Worm (Caenorhabditis elegans) whole organism, late embryonic: ENCODE measurements around the gene ceh-37.
A peak's percentile ranks its signal among the peaks of the same experiment; 100 is the strongest.

ENCODE experiments used
- C08G9.2 ChIP-seq: sonication (generic microtip); optimal IDR thresholded peaks from 2 replicates; lab custom pipeline; 2016; ENCODE audit warnings: mild to moderate bottlenecking, missing genetic modification characterization, moderate library complexity, missing compliant biosample characterization
- C38D4.7 ChIP-seq: fragments of 200-800 bp; sonication (Bioruptor generic); optimal IDR thresholded peaks from 2 replicates; lab custom pipeline; 2018; ENCODE audit warnings: mild to moderate bottlenecking, missing genetic modification characterization, moderate library complexity, missing compliant biosample characterization
- F13H6.1 ChIP-seq: sonication (generic microtip); optimal IDR thresholded peaks from 2 replicates; lab custom pipeline; 2016; ENCODE audit warnings: missing genetic modification characterization, missing compliant biosample characterization
- K02D7.2 ChIP-seq: sonication (generic microtip); optimal IDR thresholded peaks from 2 replicates; lab custom pipeline; 2017; ENCODE audit warnings: mild to moderate bottlenecking, missing genetic modification characterization, missing compliant biosample characterization
- T23F11.4 ChIP-seq: fragments of 200-800 bp; sonication (Bioruptor generic); optimal IDR thresholded peaks from 2 replicates; lab custom pipeline; 2018; ENCODE audit warnings: mild to moderate bottlenecking, missing genetic modification characterization, missing compliant biosample characterization
- ahr-1 ChIP-seq: sonication (generic microtip); optimal IDR thresholded peaks from 2 replicates; lab custom pipeline; 2016; ENCODE audit warnings: missing genetic modification characterization, missing compliant biosample characterization
- ama-1 ChIP-seq: fragments of 150-350 bp; optimal IDR thresholded peaks from 2 replicates; lab custom pipeline; 2014
- ceh-14 ChIP-seq: sonication (generic microtip); optimal IDR thresholded peaks from 2 replicates; lab custom pipeline; 2016; ENCODE audit warnings: missing genotype, missing genetic modification characterization, missing compliant biosample characterization
- ceh-19 ChIP-seq: fragments of 200-800 bp; sonication (Bioruptor generic); optimal IDR thresholded peaks from 2 replicates; lab custom pipeline; 2018; ENCODE audit warnings: mild to moderate bottlenecking, missing genetic modification characterization, missing compliant biosample characterization
- ceh-30 ChIP-seq: fragments of 150-350 bp; optimal IDR thresholded peaks from 2 replicates; lab custom pipeline; 2014; ENCODE audit warnings: missing biosample characterization, missing genetic modification characterization
- ceh-34 ChIP-seq: sonication (generic microtip); optimal IDR thresholded peaks from 2 replicates; lab custom pipeline; 2016; ENCODE audit warnings: mild to moderate bottlenecking, missing genetic modification characterization, missing compliant biosample characterization
- ceh-6 ChIP-seq: fragments of 200-800 bp; sonication (Bioruptor generic); optimal IDR thresholded peaks from 2 replicates; lab custom pipeline; 2018; ENCODE audit warnings: mild to moderate bottlenecking, missing genetic modification characterization, missing compliant biosample characterization
- ceh-9 ChIP-seq: sonication (generic microtip); optimal IDR thresholded peaks from 2 replicates; lab custom pipeline; 2016; ENCODE audit warnings: mild to moderate bottlenecking, missing genetic modification characterization, inconsistent platforms, missing compliant biosample characterization
- che-1 ChIP-seq: sonication (generic microtip); optimal IDR thresholded peaks from 2 replicates; lab custom pipeline; 2016; ENCODE audit warnings: mild to moderate bottlenecking, missing genetic modification characterization, missing compliant biosample characterization
- elt-2 ChIP-seq: sonication (generic microtip); optimal IDR thresholded peaks from 2 replicates; lab custom pipeline; 2016; ENCODE audit warnings: missing genetic modification reagents, missing genetic modification characterization, missing compliant biosample characterization
- fax-1 ChIP-seq: sonication (generic microtip); optimal IDR thresholded peaks from 2 replicates; lab custom pipeline; 2016; ENCODE audit warnings: missing genotype, missing genetic modification characterization, missing compliant biosample characterization
- hlh-13 ChIP-seq: fragments of 200-800 bp; sonication (Bioruptor generic); optimal IDR thresholded peaks from 2 replicates; lab custom pipeline; 2018; ENCODE audit warnings: mild to moderate bottlenecking, missing genetic modification characterization, missing compliant biosample characterization
- hlh-30 ChIP-seq: sonication (generic microtip); optimal IDR thresholded peaks from 2 replicates; lab custom pipeline; 2017; ENCODE audit warnings: antibody characterized with exemption, missing genetic modification characterization, missing compliant biosample characterization; ENCODE audit not compliant: insufficient read depth
- hlh-6 ChIP-seq: sonication (generic microtip); optimal IDR thresholded peaks from 2 replicates; lab custom pipeline; 2016; ENCODE audit warnings: missing genotype, missing genetic modification characterization, missing compliant biosample characterization
- lin-11 ChIP-seq: fragments of 200-800 bp; sonication (Bioruptor generic); optimal IDR thresholded peaks from 2 replicates; lab custom pipeline; 2018; ENCODE audit warnings: mild to moderate bottlenecking, missing genetic modification characterization, missing compliant biosample characterization
- madf-2 ChIP-seq: sonication (generic microtip); optimal IDR thresholded peaks from 2 replicates; lab custom pipeline; 2017; ENCODE audit warnings: missing genetic modification characterization, missing compliant biosample characterization
- mec-3 ChIP-seq: sonication (generic microtip); optimal IDR thresholded peaks from 2 replicates; lab custom pipeline; 2016; ENCODE audit warnings: borderline replicate concordance, missing genetic modification characterization, missing compliant biosample characterization
- nfya-1 ChIP-seq: sonication (generic microtip); optimal IDR thresholded peaks from 2 replicates; lab custom pipeline; 2017; ENCODE audit warnings: missing genetic modification characterization, mild to moderate bottlenecking, missing compliant biosample characterization, antibody characterized with exemption, moderate library complexity
- nhr-232 ChIP-seq: sonication (generic microtip); optimal IDR thresholded peaks from 2 replicates; lab custom pipeline; 2016; ENCODE audit warnings: missing genetic modification characterization, missing compliant biosample characterization
- npax-4 ChIP-seq: sonication (generic microtip); optimal IDR thresholded peaks from 2 replicates; lab custom pipeline; 2016; ENCODE audit warnings: missing genetic modification characterization, missing compliant biosample characterization
- pat-9 ChIP-seq: fragments of 200-800 bp; sonication (Bioruptor generic); optimal IDR thresholded peaks from 2 replicates; lab custom pipeline; 2018; ENCODE audit warnings: mild to moderate bottlenecking, missing genetic modification characterization, moderate library complexity, missing compliant biosample characterization
- rnt-1 ChIP-seq: sonication (generic microtip); optimal IDR thresholded peaks from 2 replicates; lab custom pipeline; 2016; ENCODE audit warnings: missing genetic modification characterization, missing compliant biosample characterization
- sdc-2 ChIP-seq: sonication (generic microtip); optimal IDR thresholded peaks from 2 replicates; lab custom pipeline; 2016; ENCODE audit warnings: missing genotype, missing genetic modification characterization, missing compliant biosample characterization
- tbx-2 ChIP-seq: sonication (generic microtip); optimal IDR thresholded peaks from 2 replicates; lab custom pipeline; 2016; ENCODE audit warnings: missing genetic modification characterization, missing compliant biosample characterization
- tbx-7 ChIP-seq: sonication (generic microtip); optimal IDR thresholded peaks from 2 replicates; lab custom pipeline; 2016; ENCODE audit warnings: missing genotype, missing genetic modification characterization, missing compliant biosample characterization
- unc-86 ChIP-seq: sonication (generic microtip); optimal IDR thresholded peaks from 2 replicates; lab custom pipeline; 2016; ENCODE audit warnings: missing genetic modification characterization, missing compliant biosample characterization

ceh-37 gene

DNA sequence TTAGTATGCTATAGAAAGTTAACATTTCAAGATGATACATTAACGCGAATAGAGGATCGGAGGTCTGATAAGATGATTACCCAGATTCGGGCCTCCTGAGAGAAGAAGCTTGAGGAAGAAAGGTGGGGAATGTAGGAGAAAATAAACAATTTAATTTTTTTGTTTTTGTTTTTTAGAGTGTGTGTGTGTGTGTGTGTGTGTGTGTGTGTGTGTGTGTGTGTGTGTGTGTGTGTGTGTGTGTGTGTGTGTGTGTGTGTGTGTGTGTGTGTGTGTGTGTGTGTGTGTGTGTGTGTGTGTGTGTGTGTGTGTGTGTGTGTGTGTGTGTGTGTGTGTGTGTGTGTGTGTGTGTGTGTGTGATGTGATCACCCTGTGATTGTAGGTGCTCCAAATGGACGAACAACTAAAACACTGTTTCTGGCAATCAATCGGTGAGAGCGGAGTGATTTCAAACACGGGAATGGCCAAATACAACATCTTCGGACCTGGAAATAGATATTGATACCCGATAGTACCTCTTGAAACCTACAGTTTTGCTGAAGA lies 21.6 kb upstream of the ceh-37 start:
- TF ChIP-seq che-1 (tag; lab: Kevin White, UChicago) (peak; percentile 17), pat-9 (tag; lab: Kevin White, UChicago) (peak; percentile 28), ceh-6 (GFP tag; lab: Kevin White, UChicago) (peak; percentile 27), hlh-13 (peak; percentile 12), C38D4.7 (GFP tag; lab: Kevin White, UChicago) (peak; percentile 55), ceh-19 (peak; percentile 51), lin-11 (tag; lab: Kevin White, UChicago) (peak; percentile 4), K02D7.2 (tag; lab: Kevin White, UChicago) (peak; percentile 8)

DNA sequence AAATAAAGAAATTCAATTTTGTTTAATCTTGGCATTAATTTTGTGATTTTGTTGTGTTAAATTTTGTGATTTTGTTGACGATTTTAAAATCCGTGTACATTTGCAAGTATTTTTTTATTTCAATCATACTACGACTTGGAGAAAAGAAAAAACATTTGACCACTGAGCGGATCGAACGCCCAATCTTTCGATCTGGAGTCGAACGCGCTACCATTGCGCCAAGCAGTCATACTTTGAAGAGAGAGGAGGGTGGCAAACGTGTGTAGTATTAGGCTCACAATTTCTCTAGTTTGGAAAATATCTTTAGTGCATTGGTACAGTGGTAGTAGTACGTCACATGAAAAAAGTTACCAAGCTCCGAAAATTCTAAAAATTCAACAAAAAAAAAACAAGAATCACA lies 21.0 kb upstream of the ceh-37 start:
- no peak for TF ChIP-seq ceh-14 (tag; lab: Kevin White, UChicago)
- TF ChIP-seq mec-3 (tag; lab: Kevin White, UChicago), result no peak
- no peak for TF ChIP-seq T23F11.4 (GFP tag; lab: Kevin White, UChicago)
- TF ChIP-seq rnt-1, result no peak
- TF ChIP-seq nhr-232 (tag; lab: Kevin White, UChicago), result no peak
- TF ChIP-seq ceh-9 (tag; lab: Kevin White, UChicago), result no peak
- no peak for TF ChIP-seq hlh-6 (tag; lab: Kevin White, UChicago)
- TF ChIP-seq che-1 (tag; lab: Kevin White, UChicago), result no peak
- no peak for TF ChIP-seq elt-2 (tag; lab: Kevin White, UChicago)
- TF ChIP-seq, all 69 proteins: peak for 0

DNA sequence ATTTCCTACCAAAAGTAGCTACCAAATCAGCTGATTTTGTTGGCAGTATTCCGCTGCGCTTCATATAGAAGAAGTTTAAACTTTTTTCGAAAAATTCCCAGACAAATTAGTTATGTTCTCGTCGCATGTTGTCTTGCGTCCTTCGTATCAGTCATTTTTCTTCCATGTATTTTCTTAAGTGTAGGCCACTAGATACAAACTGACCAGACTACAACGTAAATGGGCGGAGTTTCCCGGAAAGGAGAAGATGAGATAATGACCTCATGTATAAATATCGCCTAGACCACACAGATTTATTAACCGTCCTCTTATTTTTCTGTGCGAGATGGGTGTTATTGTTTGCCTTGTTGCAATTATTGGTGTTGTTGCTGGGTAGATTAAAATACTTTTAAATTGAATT lies 17.5 kb upstream of the ceh-37 start, which contains the start of gene cyp-13B2:
Gene cyp-13B2, plus strand, starts transcription at position 301 of the 400 bp plus-strand sequence.
- TF ChIP-seq tbx-2 (tag; lab: Kevin White, UChicago) (no peak), sdc-2 (tag; lab: Kevin White, UChicago) (no peak), fax-1 (tag; lab: Kevin White, UChicago) (no peak), ceh-30 (no peak), ahr-1 (tag; lab: Kevin White, UChicago) (no peak), tbx-7 (no peak), lin-11 (tag; lab: Kevin White, UChicago) (no peak), elt-2 (tag; lab: Kevin White, UChicago) (no peak), pat-9 (tag; lab: Kevin White, UChicago) (no peak), F13H6.1 (tag; lab: Kevin White, UChicago) (no peak), hlh-30 (no peak), madf-2 (no peak), npax-4 (tag; lab: Kevin White, UChicago) (no peak), ama-1 (lab: Kevin White, UChicago) (no peak), C08G9.2 (tag; lab: Kevin White, UChicago) (no peak), ceh-34 (tag; lab: Kevin White, UChicago) (no peak), rnt-1 (no peak)

DNA sequence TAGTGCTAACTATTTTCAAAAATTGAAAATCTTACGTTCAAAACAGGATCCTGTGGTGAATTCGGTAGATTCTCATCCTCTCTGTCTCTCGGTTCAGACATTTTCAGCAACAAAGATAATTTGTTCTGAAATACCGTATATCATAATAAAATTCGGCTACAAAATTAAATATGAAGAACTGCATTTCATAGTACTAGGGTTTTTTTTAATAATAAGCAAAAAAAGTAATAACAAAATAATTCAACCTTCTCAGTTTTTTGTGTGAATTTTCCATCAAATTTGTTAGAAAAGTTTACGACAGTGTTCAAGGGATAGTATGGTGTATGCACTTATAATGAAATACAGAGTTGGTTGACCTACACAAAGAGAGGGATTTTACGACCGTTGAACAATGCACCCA lies 15.4 kb upstream of the ceh-37 start, which contains the start of gene K06G5.3:
Gene K06G5.3, minus strand, starts transcription at position 101 of the 400 bp plus-strand sequence.
- TF ChIP-seq C38D4.7 (GFP tag; lab: Kevin White, UChicago) (no peak), unc-86 (tag; lab: Kevin White, UChicago) (no peak), nfya-1 (tag; lab: Kevin White, UChicago) (no peak)

DNA sequence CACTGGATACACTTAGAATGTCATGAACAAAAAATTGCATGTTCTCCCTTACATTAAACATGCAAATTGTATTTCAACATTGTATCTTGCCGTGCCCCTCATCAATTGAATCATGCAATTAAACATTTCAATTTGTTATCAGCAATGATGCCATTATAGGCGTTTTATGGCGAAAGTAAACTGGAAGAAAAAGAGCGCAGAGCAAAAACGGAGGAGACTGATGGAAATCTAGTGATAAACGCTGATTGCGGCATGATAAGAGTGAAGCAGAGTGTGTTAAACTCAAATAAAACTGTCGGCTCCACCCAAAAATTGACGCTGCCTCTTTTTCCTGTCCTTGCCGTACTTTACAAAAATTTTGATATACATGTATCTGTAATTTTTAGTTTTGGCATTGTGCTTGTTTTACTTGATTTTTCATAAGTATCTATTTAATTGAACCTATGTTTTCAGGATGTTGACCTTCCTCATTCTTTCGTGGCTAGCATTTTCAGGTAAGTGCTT lies 6.8 kb upstream of the ceh-37 start, which contains the start of gene K06G5.1:
Gene K06G5.1, plus strand, starts transcription at position 454 of the 504 bp plus-strand sequence.
- no peak for TF ChIP-seq tbx-2 (tag; lab: Kevin White, UChicago)
- no peak for TF ChIP-seq sdc-2 (tag; lab: Kevin White, UChicago)
- TF ChIP-seq ahr-1 (tag; lab: Kevin White, UChicago), result no peak
- peak; percentile 85 for TF ChIP-seq elt-2 (tag; lab: Kevin White, UChicago)
